Worm (Caenorhabditis elegans): ENCODE results near the gene EGAP1.5.
A peak's percentile ranks its signal among the peaks of the same experiment; 100 is the strongest.

Gene EGAP1.5

ce11 chrIII:5980274-5980918 is 48.9 kb downstream of the EGAP1.5 start:
- TF ChIP-seq hmg-4 (GFP tag; optimal IDR thresholded peaks at IDR 0.05) (peak; percentile 18), ama-1 (optimal IDR thresholded peaks at IDR 0.05) (no peak)

DNA sequence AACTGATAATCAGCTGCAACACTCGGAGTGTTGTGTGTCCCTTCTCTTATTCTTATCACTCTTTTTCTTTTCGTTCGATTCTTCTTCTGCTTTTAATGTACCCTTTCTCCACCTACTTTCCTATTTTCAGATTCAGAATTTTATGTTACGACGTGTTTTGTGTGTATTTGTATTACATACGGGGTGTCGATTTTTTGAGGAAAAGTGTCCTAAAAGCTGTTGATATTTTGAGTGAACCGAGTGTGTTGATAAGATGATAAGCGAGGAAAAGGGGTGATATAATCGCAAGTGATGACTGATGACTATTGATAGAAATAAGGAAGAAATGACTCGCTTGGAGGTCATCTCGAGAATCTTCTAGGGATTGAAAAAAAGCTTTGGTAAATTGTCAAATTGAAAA is 49.9 kb downstream of the EGAP1.5 start:
- TF ChIP-seq ets-7 (tag; optimal IDR thresholded peaks at IDR 0.05) (no peak), flt-1 (GFP tag; IDR thresholded peaks at IDR 0.05) (no peak), ceh-36 (tag; optimal IDR thresholded peaks at IDR 0.05) (no peak), aly-1 (tag; optimal IDR thresholded peaks at IDR 0.05) (no peak), tra-4 (tag; optimal IDR thresholded peaks at IDR 0.05) (no peak), tbx-37 (GFP tag; conservative IDR thresholded peaks at IDR 0.05) (no peak), pes-1 (GFP tag; IDR thresholded peaks at IDR 0.05) (no peak), hnd-1 (tag; optimal IDR thresholded peaks at IDR 0.05) (no peak), ama-1 (optimal IDR thresholded peaks at IDR 0.05) (no peak), tbx-11 (GFP tag; IDR thresholded peaks at IDR 0.05) (no peak), B0310.2 (tag; optimal IDR thresholded peaks at IDR 0.05) (no peak)

ce11 chrIII:5982026-5982425 is 50.5 kb downstream of the EGAP1.5 start, which contains the start of gene frm-2:
Gene frm-2, minus strand, starts transcription at chrIII:5982126.
- no peak for TF ChIP-seq ets-7 (tag; optimal IDR thresholded peaks at IDR 0.05)
- TF ChIP-seq flt-1 (GFP tag; IDR thresholded peaks at IDR 0.05): no peak
- TF ChIP-seq sea-1 (GFP tag; conservative IDR thresholded peaks at IDR 0.05): no peak
- no peak for TF ChIP-seq tra-4 (tag; optimal IDR thresholded peaks at IDR 0.05)
- TF ChIP-seq scrt-1 (GFP tag; IDR thresholded peaks at IDR 0.05): no peak
- no peak for TF ChIP-seq ama-1 (optimal IDR thresholded peaks at IDR 0.05)
- no peak for TF ChIP-seq pes-1 (GFP tag; IDR thresholded peaks at IDR 0.05)
- no peak for TF ChIP-seq hmg-4 (GFP tag; optimal IDR thresholded peaks at IDR 0.05)
- no peak for TF ChIP-seq F13C5.2 (tag; optimal IDR thresholded peaks at IDR 0.05)
- TF ChIP-seq ceh-13 (GFP tag; optimal IDR thresholded peaks at IDR 0.05): no peak
- TF ChIP-seq B0310.2 (tag; optimal IDR thresholded peaks at IDR 0.05): no peak
- TF ChIP-seq aly-1 (tag; optimal IDR thresholded peaks at IDR 0.05): no peak
- no peak for TF ChIP-seq hnd-1 (tag; optimal IDR thresholded peaks at IDR 0.05)
- TF ChIP-seq hmbx-1 (tag; optimal IDR thresholded peaks at IDR 0.05): no peak
- no peak for TF ChIP-seq ceh-36 (tag; optimal IDR thresholded peaks at IDR 0.05)

Measured in whole organism, early embryonic.